Worm (Caenorhabditis elegans) whole organism, late embryonic: ENCODE measurements around the gene nlp-57.

Experiments used
- C08G9.2 ChIP-seq: sonication (generic microtip); optimal IDR thresholded peaks from 2 replicates; lab custom pipeline; 2016; ENCODE audit warnings: mild to moderate bottlenecking, missing genetic modification characterization, moderate library complexity, missing compliant biosample characterization
- C38D4.7 ChIP-seq: fragments of 200-800 bp; sonication (Bioruptor generic); optimal IDR thresholded peaks from 2 replicates; lab custom pipeline; 2018; ENCODE audit warnings: mild to moderate bottlenecking, missing genetic modification characterization, moderate library complexity, missing compliant biosample characterization
- F13H6.1 ChIP-seq: sonication (generic microtip); optimal IDR thresholded peaks from 2 replicates; lab custom pipeline; 2016; ENCODE audit warnings: missing genetic modification characterization, missing compliant biosample characterization
- K09A11.1 ChIP-seq: sonication (generic microtip); optimal IDR thresholded peaks from 2 replicates; lab custom pipeline; 2017; ENCODE audit warnings: antibody characterized with exemption, mild to moderate bottlenecking, missing genetic modification characterization, missing compliant biosample characterization; ENCODE audit not compliant: insufficient read depth
- T23F11.4 ChIP-seq: fragments of 200-800 bp; sonication (Bioruptor generic); optimal IDR thresholded peaks from 2 replicates; lab custom pipeline; 2018; ENCODE audit warnings: mild to moderate bottlenecking, missing genetic modification characterization, missing compliant biosample characterization
- Y22D7AL.16 ChIP-seq: sonication (generic microtip); optimal IDR thresholded peaks from 2 replicates; lab custom pipeline; 2016; ENCODE audit warnings: missing genetic modification characterization, missing compliant biosample characterization
- ceh-14 ChIP-seq: sonication (generic microtip); optimal IDR thresholded peaks from 2 replicates; lab custom pipeline; 2016; ENCODE audit warnings: missing genotype, missing genetic modification characterization, missing compliant biosample characterization
- ceh-18 ChIP-seq: sonication (generic microtip); optimal IDR thresholded peaks from 2 replicates; lab custom pipeline; 2016; ENCODE audit warnings: missing genetic modification characterization, missing compliant biosample characterization
- ceh-19 ChIP-seq: fragments of 200-800 bp; sonication (Bioruptor generic); optimal IDR thresholded peaks from 2 replicates; lab custom pipeline; 2018; ENCODE audit warnings: mild to moderate bottlenecking, missing genetic modification characterization, missing compliant biosample characterization
- ceh-2 ChIP-seq: sonication (generic microtip); optimal IDR thresholded peaks from 2 replicates; lab custom pipeline; 2016; ENCODE audit warnings: missing genotype, missing genetic modification characterization, missing compliant biosample characterization
- ceh-24 ChIP-seq: sonication (generic microtip); optimal IDR thresholded peaks from 2 replicates; lab custom pipeline; 2016; ENCODE audit warnings: mild to moderate bottlenecking, missing genetic modification characterization, missing compliant biosample characterization
- ceh-30 ChIP-seq: fragments of 150-350 bp; optimal IDR thresholded peaks from 2 replicates; lab custom pipeline; 2014; ENCODE audit warnings: missing biosample characterization, missing genetic modification characterization
- ceh-31 ChIP-seq: sonication (generic microtip); optimal IDR thresholded peaks from 2 replicates; lab custom pipeline; 2016; ENCODE audit warnings: missing genetic modification characterization, missing compliant biosample characterization
- ceh-34 ChIP-seq: sonication (generic microtip); optimal IDR thresholded peaks from 2 replicates; lab custom pipeline; 2016; ENCODE audit warnings: mild to moderate bottlenecking, missing genetic modification characterization, missing compliant biosample characterization
- ceh-9 ChIP-seq: sonication (generic microtip); optimal IDR thresholded peaks from 2 replicates; lab custom pipeline; 2016; ENCODE audit warnings: mild to moderate bottlenecking, missing genetic modification characterization, inconsistent platforms, missing compliant biosample characterization
- dmd-4 ChIP-seq: sonication (generic microtip); optimal IDR thresholded peaks from 2 replicates; lab custom pipeline; 2016; ENCODE audit warnings: borderline replicate concordance, missing genetic modification characterization, missing compliant biosample characterization
- dve-1 ChIP-seq: sonication (generic microtip); optimal IDR thresholded peaks from 2 replicates; lab custom pipeline; 2017; ENCODE audit warnings: antibody characterized with exemption, mild to moderate bottlenecking, missing genetic modification characterization, missing compliant biosample characterization
- elt-2 ChIP-seq: sonication (generic microtip); optimal IDR thresholded peaks from 2 replicates; lab custom pipeline; 2016; ENCODE audit warnings: missing genetic modification reagents, missing genetic modification characterization, missing compliant biosample characterization
- eyg-1 ChIP-seq: sonication (generic microtip); optimal IDR thresholded peaks from 2 replicates; lab custom pipeline; 2016; ENCODE audit warnings: missing genotype, missing genetic modification characterization, missing compliant biosample characterization
- fax-1 ChIP-seq: sonication (generic microtip); optimal IDR thresholded peaks from 2 replicates; lab custom pipeline; 2016; ENCODE audit warnings: missing genotype, missing genetic modification characterization, missing compliant biosample characterization
- gmeb-2 ChIP-seq: sonication (generic microtip); optimal IDR thresholded peaks from 2 replicates; lab custom pipeline; 2016; ENCODE audit warnings: missing genetic modification characterization, inconsistent platforms, missing compliant biosample characterization
- hlh-13 ChIP-seq: fragments of 200-800 bp; sonication (Bioruptor generic); optimal IDR thresholded peaks from 2 replicates; lab custom pipeline; 2018; ENCODE audit warnings: mild to moderate bottlenecking, missing genetic modification characterization, missing compliant biosample characterization
- hlh-6 ChIP-seq: sonication (generic microtip); optimal IDR thresholded peaks from 2 replicates; lab custom pipeline; 2016; ENCODE audit warnings: missing genotype, missing genetic modification characterization, missing compliant biosample characterization
- hlh-8 ChIP-seq: sonication (generic microtip); optimal IDR thresholded peaks from 2 replicates; lab custom pipeline; 2016; ENCODE audit warnings: missing genotype, missing genetic modification characterization, missing compliant biosample characterization
- madf-2 ChIP-seq: sonication (generic microtip); optimal IDR thresholded peaks from 2 replicates; lab custom pipeline; 2017; ENCODE audit warnings: missing genetic modification characterization, missing compliant biosample characterization
- mec-3 ChIP-seq: sonication (generic microtip); optimal IDR thresholded peaks from 2 replicates; lab custom pipeline; 2016; ENCODE audit warnings: borderline replicate concordance, missing genetic modification characterization, missing compliant biosample characterization
- nhr-232 ChIP-seq: sonication (generic microtip); optimal IDR thresholded peaks from 2 replicates; lab custom pipeline; 2016; ENCODE audit warnings: missing genetic modification characterization, missing compliant biosample characterization
- npax-4 ChIP-seq: sonication (generic microtip); optimal IDR thresholded peaks from 2 replicates; lab custom pipeline; 2016; ENCODE audit warnings: missing genetic modification characterization, missing compliant biosample characterization
- pag-3 ChIP-seq: sonication (generic microtip); optimal IDR thresholded peaks from 2 replicates; lab custom pipeline; 2016; ENCODE audit warnings: missing compliant biosample characterization, missing genetic modification characterization, borderline replicate concordance
- pat-9 ChIP-seq: fragments of 200-800 bp; sonication (Bioruptor generic); optimal IDR thresholded peaks from 2 replicates; lab custom pipeline; 2018; ENCODE audit warnings: mild to moderate bottlenecking, missing genetic modification characterization, moderate library complexity, missing compliant biosample characterization
- pax-1 ChIP-seq: fragments of 150-350 bp; optimal IDR thresholded peaks from 2 replicates; lab custom pipeline; 2014; ENCODE audit warnings: missing biosample characterization, missing genetic modification characterization
- pha-2 ChIP-seq: sonication (generic microtip); optimal IDR thresholded peaks from 2 replicates; lab custom pipeline; 2017; ENCODE audit warnings: mild to moderate bottlenecking, missing genetic modification characterization, missing compliant biosample characterization
- pqm-1 ChIP-seq: sonication (generic microtip); optimal IDR thresholded peaks from 2 replicates; lab custom pipeline; 2016; ENCODE audit warnings: missing genetic modification characterization, missing compliant biosample characterization
- ref-2 ChIP-seq: sonication (generic microtip); optimal IDR thresholded peaks from 2 replicates; lab custom pipeline; 2016; ENCODE audit warnings: missing genetic modification characterization, missing compliant biosample characterization
- rnt-1 ChIP-seq: sonication (generic microtip); optimal IDR thresholded peaks from 2 replicates; lab custom pipeline; 2016; ENCODE audit warnings: missing genetic modification characterization, missing compliant biosample characterization
- sox-2 ChIP-seq: fragments of 200-800 bp; sonication (Bioruptor generic); IDR thresholded peaks from 2 replicates; pipeline ENCODE4 v1.3.6; 2022; ENCODE audit warnings: missing genetic modification reagents, missing genetic modification characterization, missing compliant biosample characterization
- tbx-2 ChIP-seq: sonication (generic microtip); optimal IDR thresholded peaks from 2 replicates; lab custom pipeline; 2016; ENCODE audit warnings: missing genetic modification characterization, missing compliant biosample characterization
- tbx-7 ChIP-seq: sonication (generic microtip); optimal IDR thresholded peaks from 2 replicates; lab custom pipeline; 2016; ENCODE audit warnings: missing genotype, missing genetic modification characterization, missing compliant biosample characterization
- ttx-3 ChIP-seq: sonication (generic microtip); optimal IDR thresholded peaks from 2 replicates; lab custom pipeline; 2016; ENCODE audit warnings: missing genetic modification reagents, missing genetic modification characterization, missing compliant biosample characterization
- unc-42 ChIP-seq: sonication (generic microtip); optimal IDR thresholded peaks from 2 replicates; lab custom pipeline; 2016; ENCODE audit warnings: missing genotype, missing genetic modification characterization, missing compliant biosample characterization
- unc-55 ChIP-seq: sonication (generic microtip); optimal IDR thresholded peaks from 2 replicates; lab custom pipeline; 2017; ENCODE audit warnings: missing biosample characterization, missing genetic modification reagents, missing genetic modification characterization

Gene nlp-57

DNA sequence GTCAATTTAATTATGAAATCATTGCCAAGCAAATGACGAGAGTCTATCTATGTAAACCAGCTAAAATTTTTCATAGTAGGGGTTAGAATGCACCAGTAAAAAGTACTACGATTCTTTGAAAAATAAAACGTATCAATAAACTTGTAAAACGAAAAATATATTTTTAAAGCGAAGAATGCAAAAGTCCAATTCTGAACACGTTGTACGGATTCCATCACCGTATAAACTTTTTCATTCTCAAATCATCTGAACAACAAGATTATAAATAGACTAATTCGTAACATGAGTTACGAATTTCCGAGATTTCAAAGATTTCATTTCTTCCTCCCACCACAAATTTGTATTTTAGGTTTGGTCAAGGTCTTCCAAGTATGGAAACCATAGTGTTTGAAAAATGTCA, at the start of gene nlp-57:
nlp-57 (plus strand) TSS at position 301 of the 400 bp plus-strand sequence.
- TF ChIP-seq dmd-4 (no peak), hlh-8 (tag; lab: Kevin White, UChicago) (no peak), madf-2 (tag; lab: Kevin White, UChicago) (no peak), fax-1 (tag; lab: Kevin White, UChicago) (no peak), tbx-7 (no peak), dve-1 (tag; lab: Kevin White, UChicago) (no peak), npax-4 (tag; lab: Kevin White, UChicago) (no peak), pax-1 (tag; lab: Kevin White, UChicago) (no peak), ref-2 (no peak), ceh-24 (tag; lab: Kevin White, UChicago) (no peak), T23F11.4 (no peak), tbx-2 (tag; lab: Kevin White, UChicago) (no peak), ceh-19 (GFP tag; lab: Kevin White, UChicago) (no peak), pqm-1 (no peak), Y22D7AL.16 (no peak)

DNA sequence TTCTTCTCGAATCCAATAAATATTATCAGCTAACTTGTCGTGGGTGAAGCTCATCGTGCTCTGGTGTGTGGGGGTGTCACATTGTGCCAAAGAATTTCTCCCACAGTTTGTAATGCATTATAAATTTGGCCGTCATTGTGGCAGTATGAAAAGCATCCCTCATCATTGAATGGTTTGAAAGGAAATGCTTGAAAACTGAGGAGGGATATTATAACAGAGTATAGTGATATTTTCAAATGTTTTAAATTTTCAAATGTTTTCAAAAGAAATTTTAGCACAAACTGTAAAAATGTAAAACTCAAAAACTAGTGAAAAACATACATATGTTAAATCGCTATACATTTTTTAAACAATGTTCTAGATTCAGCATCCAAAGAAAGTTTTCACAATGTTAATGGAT, 47.9 kb upstream of the nlp-57 start, which contains the start of gene C03A3.3:
C03A3.3 (minus strand) TSS at position 101 of the 400 bp plus-strand sequence.
- TF ChIP-seq ceh-34 (tag; lab: Kevin White, UChicago), result no peak
- TF ChIP-seq C08G9.2 (tag; lab: Kevin White, UChicago), result no peak
- no peak for TF ChIP-seq T23F11.4
- TF ChIP-seq ceh-2, result no peak
- TF ChIP-seq hlh-6, result no peak
- no peak for TF ChIP-seq ttx-3 (tag; lab: Kevin White, UChicago)
- no peak for TF ChIP-seq Y22D7AL.16
- TF ChIP-seq mec-3, result no peak

DNA sequence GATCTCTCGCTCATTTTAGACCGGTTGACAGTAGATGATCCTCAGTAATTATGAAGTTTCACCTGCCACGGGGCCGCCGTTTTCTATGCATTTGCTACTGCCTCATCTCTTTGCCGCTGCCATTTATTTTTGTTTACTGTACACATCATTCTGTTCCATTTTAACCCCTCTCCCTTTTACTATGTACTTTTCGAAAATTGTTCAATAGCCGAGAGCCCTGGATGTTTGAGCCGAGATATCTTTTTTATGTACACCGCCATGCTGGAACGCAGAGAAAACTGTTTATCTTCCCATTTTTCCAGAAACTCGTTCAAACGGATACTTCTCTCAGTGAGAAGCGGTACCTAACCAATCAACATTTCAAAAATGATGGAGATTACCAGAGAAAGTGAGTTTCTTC, 46.0 kb upstream of the nlp-57 start, which contains the start of gene ifa-1:
ifa-1 (plus strand) TSS at position 301 of the 400 bp plus-strand sequence.
- TF ChIP-seq elt-2 (tag; lab: Kevin White, UChicago), result no peak
- TF ChIP-seq nhr-232, result no peak
- TF ChIP-seq madf-2 (tag; lab: Kevin White, UChicago), result no peak
- TF ChIP-seq ceh-19 (GFP tag; lab: Kevin White, UChicago), result no peak
- TF ChIP-seq unc-55 (GFP tag; lab: Kevin White, UChicago), result no peak
- no peak for TF ChIP-seq F13H6.1 (tag; lab: Kevin White, UChicago)
- TF ChIP-seq hlh-13, result no peak
- TF ChIP-seq gmeb-2 (tag; lab: Kevin White, UChicago), result no peak
- TF ChIP-seq ceh-14, result no peak
- TF ChIP-seq dve-1 (tag; lab: Kevin White, UChicago), result no peak
- TF ChIP-seq pha-2 (tag; lab: Kevin White, UChicago), result no peak
- no peak for TF ChIP-seq sox-2 (GFP tag; lab: Robert Waterston, UW)
- no peak for TF ChIP-seq ceh-2
- TF ChIP-seq ceh-31 (tag; lab: Kevin White, UChicago), result no peak
- TF ChIP-seq dmd-4, result no peak
- no peak for TF ChIP-seq ceh-34 (tag; lab: Kevin White, UChicago)
- no peak for TF ChIP-seq unc-42 (tag; lab: Kevin White, UChicago)
- no peak for TF ChIP-seq K09A11.1
- TF ChIP-seq eyg-1 (tag; lab: Kevin White, UChicago), result no peak
- TF ChIP-seq ceh-9 (tag; lab: Kevin White, UChicago), result no peak

DNA sequence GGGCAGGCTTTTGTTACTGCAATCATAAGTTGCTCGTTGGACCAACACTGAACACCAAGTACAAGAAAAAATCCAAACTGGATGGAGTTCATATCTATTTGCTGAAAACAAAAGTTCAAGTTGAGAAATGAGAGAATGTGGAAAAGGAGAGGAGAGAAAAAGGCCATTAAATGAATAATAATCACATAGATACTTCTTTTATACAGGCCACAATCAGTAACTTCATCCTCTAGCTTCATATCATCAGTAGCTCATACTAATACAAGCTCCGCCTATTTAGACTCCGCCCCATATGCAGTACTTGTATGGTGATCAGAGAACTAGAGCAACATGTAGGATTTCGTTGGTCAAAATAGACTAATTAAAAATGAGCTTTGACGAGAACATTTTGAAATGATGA, 37.6 kb upstream of the nlp-57 start, which contains the start of gene F38B2.2:
F38B2.2 (minus strand) TSS at position 101 of the 400 bp plus-strand sequence.
- no peak for TF ChIP-seq fax-1 (tag; lab: Kevin White, UChicago)

DNA sequence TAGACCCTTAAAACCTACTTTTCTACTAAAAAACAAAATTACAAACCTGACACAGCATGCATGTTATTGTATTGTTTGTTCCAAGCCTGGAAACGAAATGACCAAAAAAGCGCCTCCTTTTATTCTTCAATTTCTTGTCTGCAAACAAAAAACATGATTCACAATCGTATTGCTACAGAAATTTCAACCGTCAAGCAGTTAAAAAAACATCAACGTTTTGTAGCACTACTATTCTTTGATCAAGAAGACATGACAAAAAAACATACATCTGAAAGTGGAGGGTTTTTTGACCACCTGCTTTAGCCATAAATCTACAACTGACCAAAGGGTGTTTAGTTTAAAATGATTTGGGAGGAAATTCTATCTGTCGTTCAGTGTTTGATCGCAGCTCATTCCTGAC, 35.7 kb upstream of the nlp-57 start, which contains the start of gene F38B2.6:
F38B2.6 (minus strand) TSS at position 101 of the 400 bp plus-strand sequence.
- TF ChIP-seq ceh-24 (tag; lab: Kevin White, UChicago), result no peak
- TF ChIP-seq hlh-13, result no peak
- no peak for TF ChIP-seq ceh-30 (tag; lab: Kevin White, UChicago)
- TF ChIP-seq pag-3 (tag; lab: Kevin White, UChicago), result no peak
- TF ChIP-seq ceh-31 (tag; lab: Kevin White, UChicago), result no peak
- no peak for TF ChIP-seq pha-2 (tag; lab: Kevin White, UChicago)
- TF ChIP-seq dmd-4, result no peak
- no peak for TF ChIP-seq unc-55 (GFP tag; lab: Kevin White, UChicago)
- TF ChIP-seq rnt-1 (tag; lab: Kevin White, UChicago), result no peak
- no peak for TF ChIP-seq ceh-18 (tag; lab: Kevin White, UChicago)
- no peak for TF ChIP-seq gmeb-2 (tag; lab: Kevin White, UChicago)
- TF ChIP-seq pat-9 (tag; lab: Kevin White, UChicago), result no peak
- no peak for TF ChIP-seq C38D4.7 (GFP tag; lab: Kevin White, UChicago)
- no peak for TF ChIP-seq sox-2 (GFP tag; lab: Robert Waterston, UW)
- no peak for TF ChIP-seq C08G9.2 (tag; lab: Kevin White, UChicago)
- TF ChIP-seq, all 69 proteins: peak for 0
